Worm (Caenorhabditis elegans) whole organism, midembryonic: ENCODE data around the gene Y57A10A.24.

Source experiments
- T22C8.4 ChIP-seq: fragments of 200-800 bp; sonication (Bioruptor generic); IDR thresholded peaks from 2 replicates; pipeline ENCODE4 v1.3.6; 2022; ENCODE audit warnings: missing genetic modification characterization, missing compliant biosample characterization
- cog-1 ChIP-seq: sonication (generic microtip); optimal IDR thresholded peaks from 2 replicates; lab custom pipeline; 2016; ENCODE audit warnings: missing genetic modification characterization, missing compliant biosample characterization
- flt-1 ChIP-seq: fragments of 200-800 bp; sonication (Bioruptor generic); IDR thresholded peaks from 2 replicates; pipeline ENCODE4 v1.3.6; 2022; ENCODE audit warnings: missing genetic modification characterization, missing compliant biosample characterization
- klf-2 ChIP-seq: fragments of 200-800 bp; sonication (Bioruptor generic); conservative IDR thresholded peaks from 2 replicates; pipeline ENCODE4 v1.3.6; 2022; ENCODE audit warnings: missing genetic modification reagents, missing genetic modification characterization, missing compliant biosample characterization
- med-1 ChIP-seq: sonication (generic microtip); optimal IDR thresholded peaks from 2 replicates; lab custom pipeline; 2017; ENCODE audit warnings: missing genetic modification characterization, mild to moderate bottlenecking, missing compliant biosample characterization, antibody characterized with exemption, missing genetic modification reagents; ENCODE audit not compliant: insufficient read depth
- ref-1 ChIP-seq: fragments of 200-800 bp; sonication (Bioruptor generic); conservative IDR thresholded peaks from 2 replicates; pipeline ENCODE4 v1.3.6; 2022; ENCODE audit warnings: missing genetic modification reagents, missing genetic modification characterization, missing compliant biosample characterization
- tab-1 ChIP-seq: fragments of 200-800 bp; sonication (Bioruptor generic); IDR thresholded peaks from 2 replicates; pipeline ENCODE4 v1.3.6; 2022; ENCODE audit warnings: missing genetic modification characterization, missing compliant biosample characterization
- ztf-29 ChIP-seq: fragments of 200-800 bp; sonication (Bioruptor generic); IDR thresholded peaks from 2 replicates; pipeline ENCODE4 v1.3.6; 2022; ENCODE audit warnings: missing genetic modification reagents, missing genetic modification characterization, missing compliant biosample characterization

ce11 chrII:12284045-12284444 is 41.3 kb downstream of the Y57A10A.24 start:
- TF ChIP-seq klf-2 (no peak), flt-1 (no peak), med-1 (no peak), ref-1 (GFP tag; lab: Robert Waterston, UW) (no peak), T22C8.4 (GFP tag; lab: Robert Waterston, UW) (no peak), tab-1 (GFP tag; lab: Robert Waterston, UW) (no peak), cog-1 (tag; lab: Kevin White, UChicago) (no peak), ztf-29 (GFP tag; lab: Robert Waterston, UW) (no peak)
